Fruit fly (Drosophila melanogaster) whole organism, embryonic: ENCODE data around the gene qless.

Experiments used
- Adf1 ChIP-seq: fragments of 200-800 bp; sonication (Bioruptor generic); IDR thresholded peaks from 2 replicates; pipeline ENCODE4 v1.3.6; 2022; ENCODE audit warnings: missing biosample characterization, missing genetic modification characterization
- Atf3 ChIP-seq: fragments of 200-800 bp; sonication (Bioruptor generic); optimal IDR thresholded peaks from 3 replicates; lab custom pipeline; 2016; ENCODE audit warnings: missing biosample characterization, missing genetic modification characterization
- CG1024 ChIP-seq: fragments of 200-800 bp; sonication (Bioruptor generic); IDR thresholded peaks from 2 replicates; pipeline ENCODE4 v1.3.6; 2022; ENCODE audit warnings: missing biosample characterization, missing genetic modification characterization
- CG10267 ChIP-seq: fragments of 200-800 bp; sonication (Bioruptor generic); optimal IDR thresholded peaks from 2 replicates; lab custom pipeline; 2018; ENCODE audit warnings: missing biosample characterization, mild to moderate bottlenecking, missing genetic modification characterization, moderate library complexity
- CG10274 ChIP-seq: fragments of 200-800 bp; sonication (Bioruptor generic); optimal IDR thresholded peaks from 3 replicates; lab custom pipeline; 2017; ENCODE audit warnings: missing biosample characterization, mild to moderate bottlenecking, missing genetic modification characterization
- CG10654 ChIP-seq: fragments of 200-800 bp; sonication (Bioruptor generic); optimal IDR thresholded peaks from 2 replicates; lab custom pipeline; 2016; ENCODE audit warnings: missing biosample characterization, missing genetic modification characterization
- CG11456 ChIP-seq: fragments of 200-800 bp; sonication (Bioruptor generic); IDR thresholded peaks from 3 replicates; pipeline ENCODE4 v1.3.6; 2022; ENCODE audit warnings: missing biosample characterization, missing genetic modification characterization
- CG12155 ChIP-seq: fragments of 200-800 bp; sonication (Bioruptor generic); optimal IDR thresholded peaks from 3 replicates; lab custom pipeline; 2016; ENCODE audit warnings: missing biosample characterization, missing genetic modification characterization
- CG12942 ChIP-seq: fragments of 200-800 bp; sonication (Bioruptor generic); optimal IDR thresholded peaks from 3 replicates; lab custom pipeline; 2016; ENCODE audit warnings: missing biosample characterization, missing genetic modification characterization
- CG16813 ChIP-seq: fragments of 200-800 bp; sonication (Bioruptor generic); IDR thresholded peaks from 3 replicates; pipeline ENCODE4 v1.3.6; 2022; ENCODE audit warnings: missing biosample characterization, missing genetic modification characterization; ENCODE audit not compliant: partially characterized antibody
- CG2712 ChIP-seq: fragments of 200-800 bp; optimal IDR thresholded peaks from 3 replicates; lab custom pipeline; 2019; ENCODE audit warnings: missing biosample characterization, mild to moderate bottlenecking, missing genetic modification characterization, moderate library complexity
- CG30020 ChIP-seq: fragments of 200-800 bp; optimal IDR thresholded peaks from 2 replicates; lab custom pipeline; 2019; ENCODE audit warnings: missing biosample characterization, mild to moderate bottlenecking, missing genetic modification characterization, moderate library complexity
- CG3065 ChIP-seq: fragments of 200-800 bp; sonication (Bioruptor generic); optimal IDR thresholded peaks from 2 replicates; lab custom pipeline; 2016; ENCODE audit warnings: missing biosample characterization, missing genetic modification characterization
- CG3163 ChIP-seq: fragments of 200-800 bp; sonication (Bioruptor generic); optimal IDR thresholded peaks from 3 replicates; lab custom pipeline; 2016; ENCODE audit warnings: missing biosample characterization, missing genetic modification characterization
- CG3407 ChIP-seq: fragments of 200-800 bp; sonication (Bioruptor generic); optimal IDR thresholded peaks from 2 replicates; lab custom pipeline; 2018; ENCODE audit warnings: missing biosample characterization, mild to moderate bottlenecking, missing genetic modification characterization
- CG34224 ChIP-seq: fragments of 200-800 bp; sonication (Bioruptor generic); IDR thresholded peaks from 3 replicates; pipeline ENCODE4 v1.3.6; 2022; ENCODE audit warnings: missing biosample characterization, missing genetic modification characterization; ENCODE audit not compliant: partially characterized antibody
- CG4820 ChIP-seq: fragments of 200-800 bp; sonication (Bioruptor generic); optimal IDR thresholded peaks from 3 replicates; lab custom pipeline; 2016; ENCODE audit warnings: missing biosample characterization, missing genetic modification characterization
- CG6175 ChIP-seq: fragments of 200-800 bp; sonication (Bioruptor generic); IDR thresholded peaks from 3 replicates; pipeline ENCODE4 v1.3.6; 2022; ENCODE audit warnings: missing biosample characterization, missing genetic modification characterization
- CG6791 ChIP-seq: fragments of 200-800 bp; sonication (Bioruptor generic); IDR thresholded peaks from 3 replicates; pipeline ENCODE4 v1.3.6; 2022; ENCODE audit warnings: missing biosample characterization, missing genetic modification characterization; ENCODE audit not compliant: partially characterized antibody
- CG7987 ChIP-seq: fragments of 200-800 bp; sonication (Bioruptor generic); optimal IDR thresholded peaks from 2 replicates; lab custom pipeline; 2018; ENCODE audit warnings: missing biosample characterization, mild to moderate bottlenecking, missing genetic modification characterization, moderate library complexity
- CG8281 ChIP-seq: fragments of 200-800 bp; sonication (Bioruptor generic); optimal IDR thresholded peaks from 2 replicates; lab custom pipeline; 2018; ENCODE audit warnings: missing biosample characterization, mild to moderate bottlenecking, missing genetic modification characterization, moderate library complexity
- CoRest ChIP-seq: fragments of 200-800 bp; sonication (Bioruptor generic); optimal IDR thresholded peaks from 3 replicates; lab custom pipeline; 2018; ENCODE audit warnings: missing biosample characterization, mild to moderate bottlenecking, missing genetic modification characterization, moderate library complexity
- CrebB ChIP-seq: fragments of 200-800 bp; sonication (Bioruptor generic); optimal IDR thresholded peaks from 3 replicates; lab custom pipeline; 2018; ENCODE audit warnings: missing biosample characterization, mild to moderate bottlenecking, missing genetic modification characterization
- Dbx ChIP-seq: fragments of 200-800 bp; sonication (Bioruptor generic); IDR thresholded peaks from 3 replicates; pipeline ENCODE4 v1.3.6; 2022; ENCODE audit warnings: missing biosample characterization, missing genetic modification characterization
- Deaf1 ChIP-seq: fragments of 200-800 bp; optimal IDR thresholded peaks from 3 replicates; lab custom pipeline; 2019; ENCODE audit warnings: missing biosample characterization, mild to moderate bottlenecking, missing genetic modification characterization, moderate library complexity
- H2.0 ChIP-seq: fragments of 200-800 bp; sonication (Bioruptor generic); IDR thresholded peaks from 2 replicates; pipeline ENCODE4 v1.3.6; 2022; ENCODE audit warnings: missing biosample characterization, missing genetic modification characterization
- Lpt ChIP-seq: fragments of >200 bp; optimal IDR thresholded peaks from 2 replicates; lab custom pipeline; 2018; ENCODE audit warnings: missing biosample characterization, missing genetic modification characterization
- NFAT ChIP-seq: fragments of 200-800 bp; sonication (Bioruptor generic); IDR thresholded peaks from 2 replicates; pipeline ENCODE4 v1.3.6; 2022; ENCODE audit warnings: missing biosample characterization, missing genetic modification characterization
- NK7.1 ChIP-seq: fragments of 200-800 bp; sonication (Bioruptor generic); optimal IDR thresholded peaks from 3 replicates; lab custom pipeline; 2016; ENCODE audit warnings: missing biosample characterization, missing genetic modification characterization
- Nf-YC ChIP-seq: fragments of 200-800 bp; optimal IDR thresholded peaks from 3 replicates; lab custom pipeline; 2019; ENCODE audit warnings: missing biosample characterization, mild to moderate bottlenecking, missing genetic modification characterization, moderate library complexity
- Ravus ChIP-seq: fragments of 200-800 bp; sonication (Bioruptor generic); IDR thresholded peaks from 2 replicates; pipeline ENCODE4 v1.3.6; 2022; ENCODE audit warnings: missing biosample characterization, missing genetic modification characterization
- Rfx ChIP-seq: fragments of 200-800 bp; sonication (Bioruptor generic); IDR thresholded peaks from 2 replicates; pipeline ENCODE4 v1.3.6; 2022; ENCODE audit warnings: missing biosample characterization, missing genetic modification characterization
- Spps ChIP-seq: fragments of 200-800 bp; sonication (Bioruptor generic); optimal IDR thresholded peaks from 2 replicates; lab custom pipeline; 2018; ENCODE audit warnings: missing biosample characterization, mild to moderate bottlenecking, missing genetic modification characterization
- Tbp ChIP-seq: fragments of >200 bp; optimal IDR thresholded peaks from 2 replicates; lab custom pipeline; 2018; ENCODE audit warnings: missing biosample characterization, missing genetic modification characterization
- az2 ChIP-seq: fragments of 200-800 bp; sonication (Bioruptor generic); optimal IDR thresholded peaks from 3 replicates; lab custom pipeline; 2016; ENCODE audit warnings: missing biosample characterization, missing genetic modification characterization
- bbx ChIP-seq: fragments of 200-800 bp; sonication (Bioruptor generic); IDR thresholded peaks from 2 replicates; pipeline ENCODE4 v1.3.6; 2022; ENCODE audit warnings: missing biosample characterization, missing genetic modification characterization; ENCODE audit not compliant: partially characterized antibody
- bcd ChIP-seq: fragments of 200-800 bp; sonication (Bioruptor generic); optimal IDR thresholded peaks from 2 replicates; lab custom pipeline; 2017; ENCODE audit warnings: missing biosample characterization, mild to moderate bottlenecking, missing genetic modification characterization
- cwo ChIP-seq: fragments of 200-800 bp; sonication (Bioruptor generic); optimal IDR thresholded peaks from 3 replicates; lab custom pipeline; 2017; ENCODE audit warnings: missing biosample characterization, missing genetic modification characterization, mild to moderate bottlenecking, moderate library complexity, missing genetic modification reagents
- dati ChIP-seq: fragments of 200-800 bp; sonication (Bioruptor generic); IDR thresholded peaks from 2 replicates; pipeline ENCODE4 v1.3.6; 2022; ENCODE audit warnings: missing biosample characterization, missing genetic modification characterization
- fd64A ChIP-seq: fragments of 200-800 bp; sonication (Bioruptor generic); optimal IDR thresholded peaks from 3 replicates; lab custom pipeline; 2018; ENCODE audit warnings: missing biosample characterization, mild to moderate bottlenecking, missing genetic modification characterization
- grn ChIP-seq: fragments of 200-800 bp; sonication (Bioruptor generic); optimal IDR thresholded peaks from 3 replicates; lab custom pipeline; 2017; ENCODE audit warnings: missing biosample characterization, missing genetic modification characterization
- odd ChIP-seq: fragments of 200-800 bp; sonication (Bioruptor generic); optimal IDR thresholded peaks from 2 replicates; lab custom pipeline; 2017; ENCODE audit warnings: missing biosample characterization, mild to moderate bottlenecking, missing genetic modification characterization
- pb ChIP-seq: fragments of 200-800 bp; sonication (Bioruptor generic); optimal IDR thresholded peaks from 3 replicates; lab custom pipeline; 2016; ENCODE audit warnings: missing biosample characterization, missing genetic modification characterization
- pfk ChIP-seq: fragments of 200-800 bp; sonication (Bioruptor generic); optimal IDR thresholded peaks from 2 replicates; lab custom pipeline; 2018; ENCODE audit warnings: missing biosample characterization, mild to moderate bottlenecking, missing genetic modification characterization, moderate library complexity
- prd ChIP-seq, 3 experiments: fragments of >200 bp in 2 of 3; fragments of 200-800 bp in 1 of 3; sonication (Bioruptor generic) in 1 of 3; optimal IDR thresholded peaks in 2 of 3; IDR thresholded peaks in 1 of 3; 2 replicates in 2 of 3; 3 replicates in 1 of 3; pipeline versions ENCODE4 v1.3.6 to Lab custom; 2017 to 2022; ENCODE audit warnings: missing biosample characterization in 1 of 3, missing genetic modification characterization in 1 of 3
- seq ChIP-seq: fragments of 200-800 bp; sonication (Bioruptor generic); IDR thresholded peaks from 2 replicates; pipeline ENCODE4 v1.3.6; 2022; ENCODE audit warnings: missing biosample characterization, missing genetic modification characterization
- so ChIP-seq: fragments of 200-800 bp; sonication (Bioruptor generic); IDR thresholded peaks from 3 replicates; pipeline ENCODE4 v1.3.6; 2022; ENCODE audit warnings: missing biosample characterization, missing genetic modification characterization
- tll ChIP-seq, 2 experiments: fragments of 200-800 bp in 1 of 2; fragments of >200 bp in 1 of 2; sonication (Bioruptor generic) in 1 of 2; optimal IDR thresholded peaks; 2 replicates each; lab custom pipeline; 2017 to 2019; ENCODE audit warnings: missing biosample characterization in 2 of 2, missing genetic modification characterization in 2 of 2, mild to moderate bottlenecking in 1 of 2, moderate library complexity in 1 of 2
- trem ChIP-seq: fragments of 200-800 bp; optimal IDR thresholded peaks from 3 replicates; lab custom pipeline; 2019; ENCODE audit warnings: missing biosample characterization, mild to moderate bottlenecking, missing genetic modification characterization, moderate library complexity

The qless gene

dm6 chr3R:31222125-31222889 is 30.1 kb downstream of the qless start (continued):
- TF ChIP-seq CG11456 (GFP tag; lab: Robert Waterston, UW) (no peak), grn (no peak), CG6175 (GFP tag; lab: Robert Waterston, UW) (no peak), NK7.1 (peak; percentile 74), bbx (no peak), pfk (GFP tag; lab: Kevin White, UChicago) (no peak), Dbx (GFP tag; lab: Robert Waterston, UW) (no peak), so (GFP tag; lab: Robert Waterston, UW) (no peak), CrebB (peak; percentile 76), CG1024 (GFP tag; lab: Robert Waterston, UW) (no peak), bcd (GFP tag; lab: Kevin White, UChicago) (peak; percentile 85), Adf1 (GFP tag; lab: Robert Waterston, UW) (no peak), CG10274 (GFP tag; lab: Kevin White, UChicago) (peak; percentile 63), CG2712 (tag; lab: Kevin White, UChicago) (peak; percentile 89), CG16813 (GFP tag; lab: Robert Waterston, UW) (no peak), Atf3 (GFP tag; lab: Kevin White, UChicago) (peak; percentile 76), CoRest (peak; percentile 92), Spps (tag; lab: Kevin White, UChicago) (peak; percentile 65), CG30020 (tag; lab: Kevin White, UChicago) (peak; percentile 62), trem (tag; lab: Kevin White, UChicago) (peak; percentile 67), Lpt (GFP tag; lab: Kevin White, UChicago) (no peak), pb (GFP tag; lab: Kevin White, UChicago) (peak; percentile 86), CG4820 (peak; percentile 75), CG6791 (GFP tag; lab: Robert Waterston, UW) (no peak), Tbp (GFP tag; lab: Kevin White, UChicago) (no peak), CG7987 (GFP tag; lab: Kevin White, UChicago) (no peak), cwo (GFP tag; lab: Kevin White, UChicago) (peak; percentile 82), Ravus (GFP tag; lab: Robert Waterston, UW) (no peak), fd64A (GFP tag; lab: Kevin White, UChicago) (peak; percentile 53), CG10267 (peak; percentile 75), NFAT (GFP tag; lab: Robert Waterston, UW) (no peak), seq (no peak), tll (GFP tag; optimal IDR thresholded peaks at IDR 0.05; lab: Kevin White, UChicago) (peak in 1 of 2 experiments; percentile 20), CG10654 (GFP tag; lab: Kevin White, UChicago) (peak; percentile 61), CG34224 (no peak), odd (GFP tag; lab: Kevin White, UChicago) (peak; percentile 74), az2 (GFP tag; lab: Kevin White, UChicago) (peak; percentile 81), CG3407 (GFP tag; lab: Kevin White, UChicago) (peak; percentile 73), CG12942 (GFP tag; lab: Kevin White, UChicago) (peak; percentile 77), H2.0 (GFP tag; lab: Robert Waterston, UW) (no peak), Rfx (GFP tag; lab: Robert Waterston, UW) (no peak), CG3065 (GFP tag; lab: Kevin White, UChicago) (peak; percentile 71), CG8281 (tag; lab: Kevin White, UChicago) (peak; percentile 59), prd (optimal IDR thresholded peaks at IDR 0.05; lab: Kevin White, UChicago) (no peak), prd (GFP tag; IDR thresholded peaks at IDR 0.05; lab: Robert Waterston, UW) (no peak), Deaf1 (tag; lab: Kevin White, UChicago) (peak; percentile 47), CG3163 (GFP tag; lab: Kevin White, UChicago) (peak; percentile 79), Nf-YC (tag; lab: Kevin White, UChicago) (peak; percentile 72), CG12155 (peak; percentile 78), dati (no peak)
